Worm (Caenorhabditis elegans) whole organism, L4/young adult: ENCODE measurements around the gene B0304.2.

Source experiments
- W03F9.2 ChIP-seq: fragments of 150-350 bp; optimal IDR thresholded peaks from 2 replicates; lab custom pipeline; 2014; ENCODE audit warnings: missing biosample characterization, missing genetic modification characterization
- dao-5 ChIP-seq: sonication (generic microtip); optimal IDR thresholded peaks from 2 replicates; lab custom pipeline; 2016; ENCODE audit warnings: missing genotype, missing genetic modification characterization, moderate library complexity, missing compliant biosample characterization
- him-1 ChIP-seq: sonication (generic microtip); optimal IDR thresholded peaks from 2 replicates; lab custom pipeline; 2016; ENCODE audit warnings: missing genotype, missing genetic modification reagents, missing genetic modification characterization, missing compliant biosample characterization

DNA sequence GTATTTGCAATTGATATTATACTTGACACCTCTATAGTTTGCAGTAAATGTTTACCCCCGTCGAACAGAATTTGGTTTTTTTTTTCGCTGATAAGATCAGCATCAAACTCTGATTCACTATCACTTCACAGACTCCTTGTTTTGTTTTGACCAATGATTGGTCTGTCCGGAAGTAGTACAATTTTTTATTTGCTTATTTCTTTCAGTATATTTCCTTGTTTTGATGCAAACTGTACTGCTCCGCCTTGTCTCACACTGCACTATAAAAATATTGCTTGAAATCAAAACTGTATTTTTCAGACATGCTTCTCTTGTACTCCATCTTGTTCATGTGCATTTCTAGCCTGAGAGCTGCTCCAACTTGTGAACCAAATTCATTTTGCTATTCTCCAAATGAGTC, 34.1 kb downstream of the B0304.2 start, which contains the start of gene M03A1.3:
- TF ChIP-seq W03F9.2 (no peak), him-1 (tag; lab: Kevin White, UChicago) (no peak), dao-5 (tag; lab: Kevin White, UChicago) (no peak)
